Worm (Caenorhabditis elegans): Measurements from ENCODE around the gene F40G12.10.

The F40G12.10 gene

DNA sequence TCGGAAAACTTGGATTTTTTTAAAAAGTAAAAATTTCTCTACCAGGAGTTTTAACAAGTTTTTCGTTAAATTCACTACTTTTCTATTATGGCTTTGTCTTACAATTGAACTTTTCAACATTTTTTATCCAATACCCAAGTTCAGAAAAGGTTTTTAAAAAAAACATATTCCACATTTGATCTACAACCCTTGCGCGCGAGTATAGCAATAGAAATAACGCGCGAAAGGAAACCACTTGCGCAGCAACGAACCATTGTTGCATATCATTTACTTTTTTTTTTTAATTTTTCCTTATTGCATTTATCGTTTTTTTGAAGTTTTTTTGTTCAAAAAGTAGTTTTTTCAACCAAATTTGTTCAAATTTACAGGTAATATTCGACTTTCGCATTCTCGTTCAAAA is 2.5 kb downstream of the F40G12.10 start, which contains the start of gene F40G12.11:
Gene F40G12.11 (plus strand): TSS at position 369 of the 400 bp plus-strand sequence.
- TF ChIP-seq nhr-11 (tag; optimal IDR thresholded peaks at IDR 0.05) (no peak), nhr-12 (tag; optimal IDR thresholded peaks at IDR 0.05) (no peak), unc-39 (tag; optimal IDR thresholded peaks at IDR 0.05) (no peak), fos-1 (tag; optimal IDR thresholded peaks at IDR 0.05) (no peak), lin-13 (GFP tag; optimal IDR thresholded peaks at IDR 0.05) (no peak), sma-3 (GFP tag; optimal IDR thresholded peaks at IDR 0.05) (no peak), ZK546.5 (tag; optimal IDR thresholded peaks at IDR 0.05) (no peak), nhr-10 (tag; optimal IDR thresholded peaks at IDR 0.05) (no peak), lin-11 (tag; optimal IDR thresholded peaks at IDR 0.05) (no peak), peb-1 (tag; optimal IDR thresholded peaks at IDR 0.05) (no peak)

ce11 chrV:14289363-14289762 is 6.0 kb downstream of the F40G12.10 start, which contains the start of gene F14D7.1:
Gene F14D7.1 (minus strand): TSS chrV:14289463.
- TF ChIP-seq nhr-129 (tag; optimal IDR thresholded peaks at IDR 0.05) (no peak), gmeb-1 (tag; optimal IDR thresholded peaks at IDR 0.05) (no peak), elt-3 (tag; optimal IDR thresholded peaks at IDR 0.05) (no peak), R02D3.7 (tag; optimal IDR thresholded peaks at IDR 0.05) (no peak), lin-11 (tag; optimal IDR thresholded peaks at IDR 0.05) (no peak), nhr-237 (tag; optimal IDR thresholded peaks at IDR 0.05) (no peak), ztf-4 (tag; optimal IDR thresholded peaks at IDR 0.05) (no peak), mbf-1 (tag; optimal IDR thresholded peaks at IDR 0.05) (no peak), lsy-2 (tag; optimal IDR thresholded peaks at IDR 0.05) (no peak), lin-13 (GFP tag; optimal IDR thresholded peaks at IDR 0.05) (no peak)

DNA sequence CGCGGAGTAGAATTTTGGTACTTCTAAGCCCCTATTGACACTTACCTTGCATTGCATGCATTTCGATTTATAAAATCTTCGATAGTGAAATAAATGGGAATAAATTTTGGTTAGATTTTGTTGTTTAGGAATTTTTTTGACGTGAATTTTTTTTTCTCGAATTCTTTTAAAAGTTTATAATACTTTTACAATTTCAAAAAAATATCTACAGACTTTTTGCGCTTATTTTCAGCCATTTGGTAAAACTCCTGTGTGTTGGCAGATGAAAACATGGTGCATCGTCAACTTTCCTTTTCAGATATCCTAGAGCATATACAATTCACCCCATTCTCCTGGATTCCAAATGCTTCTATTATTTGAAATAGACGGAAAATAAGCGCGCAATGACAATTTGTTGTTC is 7.3 kb downstream of the F40G12.10 start, which contains the start of gene F14D7.18:
Gene F14D7.18 (minus strand): TSS at position 101 of the 400 bp plus-strand sequence.
- no peak for TF ChIP-seq nhr-23 (tag; optimal IDR thresholded peaks at IDR 0.05)
- TF ChIP-seq ceh-82 (tag; optimal IDR thresholded peaks at IDR 0.05), result no peak
- TF ChIP-seq alr-1 (tag; optimal IDR thresholded peaks at IDR 0.05), result no peak
- no peak for TF ChIP-seq unc-39 (tag; optimal IDR thresholded peaks at IDR 0.05)
- TF ChIP-seq peb-1 (tag; optimal IDR thresholded peaks at IDR 0.05), result no peak
- TF ChIP-seq lin-11 (tag; optimal IDR thresholded peaks at IDR 0.05), result no peak

DNA sequence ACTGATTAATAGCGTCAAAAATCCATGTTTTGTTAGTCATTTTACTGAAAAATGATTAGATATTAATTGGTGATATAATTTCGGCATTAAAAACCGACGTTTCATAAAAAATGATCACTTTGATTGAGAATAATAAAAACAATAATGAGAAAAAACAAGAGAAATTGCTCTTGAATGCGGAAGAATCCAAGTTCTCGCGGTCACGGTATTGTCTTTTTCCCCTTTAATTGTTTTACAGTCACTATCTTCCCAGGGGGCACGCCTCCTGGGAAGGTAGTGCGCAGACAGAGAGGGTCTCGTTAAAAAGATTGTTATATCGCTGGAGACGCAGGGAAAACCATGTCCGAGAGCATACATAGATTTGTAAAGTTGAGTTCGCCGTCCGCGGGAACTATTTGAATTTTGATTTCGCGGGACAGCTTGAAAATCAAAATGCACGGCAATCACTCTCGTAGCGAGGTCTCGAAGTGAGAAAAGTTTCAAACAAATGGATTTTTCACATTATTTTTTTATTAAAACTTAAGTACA is 10.4 kb downstream of the F40G12.10 start, which contains the start of gene F14D7.2:
Gene F14D7.2 (minus strand): TSS at position 51 of the 528 bp plus-strand sequence.
- TF ChIP-seq lsy-2 (tag; optimal IDR thresholded peaks at IDR 0.05) (no peak), nhr-12 (tag; optimal IDR thresholded peaks at IDR 0.05) (no peak), snpc-4 (tag; optimal IDR thresholded peaks at IDR 0.05) (no peak), nhr-77 (tag; optimal IDR thresholded peaks at IDR 0.05) (no peak), unc-39 (tag; optimal IDR thresholded peaks at IDR 0.05) (no peak)

ce11 chrV:14294396-14294795 is 11.1 kb downstream of the F40G12.10 start, which contains the start of gene F14D7.9:
Gene F14D7.9 (plus strand): TSS chrV:14294696.
- TF ChIP-seq nhr-10 (tag; optimal IDR thresholded peaks at IDR 0.05) (no peak), lin-11 (tag; optimal IDR thresholded peaks at IDR 0.05) (no peak), ama-1 (optimal IDR thresholded peaks at IDR 0.05) (no peak), ztf-11 (tag; optimal IDR thresholded peaks at IDR 0.05) (no peak), sma-3 (GFP tag; optimal IDR thresholded peaks at IDR 0.05) (no peak), nhr-129 (tag; optimal IDR thresholded peaks at IDR 0.05) (no peak), blmp-1 (tag; optimal IDR thresholded peaks at IDR 0.05; ENCODE audit: insufficient read depth) (no peak), mab-5 (tag; optimal IDR thresholded peaks at IDR 0.05) (no peak), ztf-1 (GFP tag; conservative IDR thresholded peaks at IDR 0.05) (no peak), aly-2 (tag; optimal IDR thresholded peaks at IDR 0.05) (no peak)

DNA sequence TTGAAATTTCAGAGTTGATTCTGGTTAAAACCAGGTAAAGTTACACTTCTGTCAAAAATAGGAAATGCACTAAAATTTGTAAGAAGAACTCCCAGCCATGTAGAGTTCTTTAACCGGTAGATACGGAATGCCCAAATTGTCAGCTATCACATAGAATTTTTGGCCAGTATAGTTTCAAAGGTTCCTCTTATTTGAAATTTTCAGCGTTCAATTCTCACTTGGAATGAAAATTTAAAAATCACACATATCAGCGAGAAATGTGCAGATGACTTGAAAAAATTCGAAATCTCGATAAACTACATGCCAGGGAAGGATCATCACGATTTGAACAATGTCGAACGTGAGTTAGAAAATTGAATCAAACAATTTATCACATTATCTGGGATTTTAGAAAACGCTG is 13.2 kb downstream of the F40G12.10 start, which contains the start of gene F14D7.3:
Gene F14D7.3 (plus strand): TSS at position 301 of the 400 bp plus-strand sequence.
- TF ChIP-seq snpc-4 (tag; optimal IDR thresholded peaks at IDR 0.05) (no peak), ztf-1 (GFP tag; conservative IDR thresholded peaks at IDR 0.05) (no peak)

DNA sequence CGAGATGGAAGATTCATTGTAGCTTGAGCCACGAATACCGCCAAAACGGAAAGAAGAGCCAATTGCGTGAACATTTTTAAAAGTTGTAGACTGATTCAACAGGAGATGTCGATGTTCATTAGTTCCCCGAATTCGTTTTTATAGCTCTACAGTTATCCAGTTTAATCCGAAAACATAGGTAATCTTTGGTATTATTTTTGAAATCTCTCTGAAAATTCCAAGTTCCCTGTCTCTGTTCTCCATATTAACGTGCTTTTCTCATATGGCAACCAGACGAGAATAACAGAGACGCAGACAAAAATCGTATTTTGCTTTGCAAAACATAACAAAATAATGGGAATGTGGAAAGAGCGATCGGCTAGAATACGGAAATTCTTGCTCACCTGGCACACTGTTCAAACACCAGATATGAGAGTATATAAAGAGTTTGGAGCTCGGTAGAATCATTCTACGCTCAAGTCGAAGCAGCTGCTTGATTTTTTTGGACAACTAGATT is 16.3 kb downstream of the F40G12.10 start, which contains the start of the genes spig-3 and F14D7.12:
Gene spig-3 (minus strand): TSS at position 101 of the 496 bp plus-strand sequence.
Gene F14D7.12 (plus strand): TSS at position 446 of the 496 bp plus-strand sequence.
- TF ChIP-seq lin-11 (tag; optimal IDR thresholded peaks at IDR 0.05) (no peak), F13H6.1 (tag; optimal IDR thresholded peaks at IDR 0.05) (no peak), nhr-77 (tag; optimal IDR thresholded peaks at IDR 0.05) (no peak), nhr-237 (tag; optimal IDR thresholded peaks at IDR 0.05) (no peak), Y55F3AM.14 (GFP tag; optimal IDR thresholded peaks at IDR 0.05) (no peak), lsy-2 (tag; optimal IDR thresholded peaks at IDR 0.05) (no peak), nhr-25 (tag; optimal IDR thresholded peaks at IDR 0.05) (no peak)
